Worm (Caenorhabditis elegans): ENCODE results near the gene dohh-1.

The dohh-1 gene

ce11 chrII:10542654-10543456, 36.9 kb upstream of the dohh-1 start:
- TF ChIP-seq pha-4 (tag; optimal IDR thresholded peaks at IDR 0.05) (no peak), rnt-1 (tag; optimal IDR thresholded peaks at IDR 0.05) (no peak), ceh-30 (tag; optimal IDR thresholded peaks at IDR 0.05) (no peak), lim-6 (tag; optimal IDR thresholded peaks at IDR 0.05) (no peak), ceh-24 (tag; optimal IDR thresholded peaks at IDR 0.05) (no peak), ttx-3 (tag; optimal IDR thresholded peaks at IDR 0.05) (no peak), elt-2 (tag; optimal IDR thresholded peaks at IDR 0.05) (no peak), eyg-1 (tag; optimal IDR thresholded peaks at IDR 0.05) (no peak), gmeb-2 (tag; optimal IDR thresholded peaks at IDR 0.05) (no peak), zip-5 (tag; optimal IDR thresholded peaks at IDR 0.05) (no peak), ceh-6 (GFP tag; optimal IDR thresholded peaks at IDR 0.05) (no peak), pha-2 (tag; optimal IDR thresholded peaks at IDR 0.05) (no peak), sdc-2 (tag; optimal IDR thresholded peaks at IDR 0.05) (no peak), nhr-11 (tag; optimal IDR thresholded peaks at IDR 0.05) (no peak), ceh-2 (tag; optimal IDR thresholded peaks at IDR 0.05) (no peak), C38D4.7 (GFP tag; optimal IDR thresholded peaks at IDR 0.05) (no peak), ceh-14 (tag; optimal IDR thresholded peaks at IDR 0.05) (no peak), madf-2 (tag; optimal IDR thresholded peaks at IDR 0.05) (no peak), pax-1 (tag; optimal IDR thresholded peaks at IDR 0.05) (no peak)

- TF ChIP-seq pha-4 (tag; optimal IDR thresholded peaks at IDR 0.05) (no peak), elt-2 (tag; optimal IDR thresholded peaks at IDR 0.05) (no peak), F13H6.1 (tag; optimal IDR thresholded peaks at IDR 0.05) (no peak), sox-4 (tag; optimal IDR thresholded peaks at IDR 0.05) (no peak), nhr-11 (tag; optimal IDR thresholded peaks at IDR 0.05) (peak; percentile 1), ets-4 (tag; optimal IDR thresholded peaks at IDR 0.05) (no peak), pqm-1 (tag; optimal IDR thresholded peaks at IDR 0.05) (no peak), hlh-15 (tag; optimal IDR thresholded peaks at IDR 0.05) (no peak)
Observed at ce11 chrII:10543457-10544137, 36.2 kb upstream of the dohh-1 start.

DNA sequence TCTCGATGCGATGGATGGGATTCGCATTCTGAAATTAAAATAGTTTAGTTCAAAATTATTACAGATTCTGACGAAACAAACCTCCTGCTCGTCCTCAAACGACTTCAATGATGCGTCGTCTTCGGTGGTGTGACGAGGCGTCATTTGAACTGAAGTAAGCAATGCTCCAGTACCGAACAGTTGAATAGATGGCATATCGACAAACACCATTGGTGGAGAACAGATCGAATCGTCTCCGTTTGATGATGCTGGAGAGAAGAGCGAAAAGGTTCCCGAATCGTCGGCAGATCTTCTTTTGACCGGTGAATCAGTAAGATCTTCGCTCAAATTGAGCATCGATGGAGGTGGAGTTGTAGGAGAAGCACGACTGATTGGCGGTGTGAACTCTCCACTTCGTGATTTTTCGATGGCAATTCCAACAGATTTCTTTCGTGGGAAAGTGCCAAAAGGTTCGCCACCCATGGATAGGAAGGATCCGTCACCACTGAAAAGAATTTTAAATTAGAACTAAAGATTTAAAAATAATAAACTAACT, 35.3 kb upstream of the dohh-1 start:
- no peak for TF ChIP-seq elt-4 (tag; optimal IDR thresholded peaks at IDR 0.05)
- no peak for TF ChIP-seq unc-42 (tag; optimal IDR thresholded peaks at IDR 0.05)
- no peak for TF ChIP-seq ceh-31 (tag; optimal IDR thresholded peaks at IDR 0.05)
- TF ChIP-seq pha-4 (tag; optimal IDR thresholded peaks at IDR 0.05), result no peak
- no peak for TF ChIP-seq lin-11 (tag; optimal IDR thresholded peaks at IDR 0.05)
- no peak for TF ChIP-seq ceh-48 (tag; optimal IDR thresholded peaks at IDR 0.05)
- no peak for TF ChIP-seq ceh-19 (GFP tag; optimal IDR thresholded peaks at IDR 0.05)
- TF ChIP-seq T23F11.4 (GFP tag; optimal IDR thresholded peaks at IDR 0.05), result no peak
- TF ChIP-seq ceh-22 (tag; optimal IDR thresholded peaks at IDR 0.05), result no peak
- TF ChIP-seq ceh-14 (tag; optimal IDR thresholded peaks at IDR 0.05), result no peak
- TF ChIP-seq hlh-13 (GFP tag; optimal IDR thresholded peaks at IDR 0.05), result no peak
- TF ChIP-seq Y22D7AL.16 (tag; optimal IDR thresholded peaks at IDR 0.05), result no peak
- no peak for TF ChIP-seq mec-3 (tag; optimal IDR thresholded peaks at IDR 0.05; ENCODE audit: borderline replicate concordance)
- TF ChIP-seq K02D7.2 (tag; optimal IDR thresholded peaks at IDR 0.05), result no peak

- TF ChIP-seq gmeb-2 (tag; optimal IDR thresholded peaks at IDR 0.05) (no peak), tbx-7 (tag; optimal IDR thresholded peaks at IDR 0.05) (no peak), ceh-24 (tag; optimal IDR thresholded peaks at IDR 0.05) (no peak), nhr-232 (tag; optimal IDR thresholded peaks at IDR 0.05) (peak; percentile 0), ref-2 (tag; optimal IDR thresholded peaks at IDR 0.05) (no peak), pat-9 (tag; optimal IDR thresholded peaks at IDR 0.05) (peak; percentile 15)
Observed at ce11 chrII:10545213-10545612, 34.5 kb upstream of the dohh-1 start.

All from whole organism, late embryonic.